Fruit fly (Drosophila melanogaster): ENCODE measurements around the gene CG10725.

Gene CG10725

dm6 chr3L:13450177-13450793 is 12.5 kb downstream of the CG10725 start, which contains the start of the genes JMJD7 and CG10738:
JMJD7 (minus strand) TSS chr3L:13450283.
CG10738 (plus strand) TSS chr3L:13450770.
- TF ChIP-seq tj (GFP tag; optimal IDR thresholded peaks at IDR 0.05): no peak
- no peak for TF ChIP-seq Mnt (GFP tag; optimal IDR thresholded peaks at IDR 0.05)
- no peak for TF ChIP-seq CG33017 (tag; optimal IDR thresholded peaks at IDR 0.05)
- TF ChIP-seq CG12768 (GFP tag; optimal IDR thresholded peaks at IDR 0.05): peak; percentile 71
- peak; percentile 26 for TF ChIP-seq Clk (GFP tag; optimal IDR thresholded peaks at IDR 0.05)
- TF ChIP-seq CG5204 (GFP tag; optimal IDR thresholded peaks at IDR 0.05): peak; percentile 20
- no peak for TF ChIP-seq toe (GFP tag; optimal IDR thresholded peaks at IDR 0.05)
- peak; percentile 62 for TF ChIP-seq CG14711 (tag; optimal IDR thresholded peaks at IDR 0.05)
- no peak for TF ChIP-seq Crg-1 (GFP tag; optimal IDR thresholded peaks at IDR 0.05)
- TF ChIP-seq CG7045 (GFP tag; optimal IDR thresholded peaks at IDR 0.05): peak; percentile 76
- TF ChIP-seq kay (GFP tag; ENCODE audit: borderline replicate concordance): no peak
- TF ChIP-seq cnc (optimal IDR thresholded peaks at IDR 0.05): no peak
- TF ChIP-seq CG1620 (GFP tag; optimal IDR thresholded peaks at IDR 0.05): no peak
- TF ChIP-seq cic (GFP tag; optimal IDR thresholded peaks at IDR 0.05): no peak
- TF ChIP-seq pad (GFP tag; optimal IDR thresholded peaks at IDR 0.05): peak; percentile 8
- TF ChIP-seq Hr96 (GFP tag; optimal IDR thresholded peaks at IDR 0.05): no peak
- no peak for TF ChIP-seq ovo (GFP tag; optimal IDR thresholded peaks at IDR 0.05)
- no peak for TF ChIP-seq CG11617 (GFP tag; optimal IDR thresholded peaks at IDR 0.05)
- peak; percentile 78 for TF ChIP-seq bab1 (GFP tag; optimal IDR thresholded peaks at IDR 0.05)
- TF ChIP-seq CG7101 (tag; optimal IDR thresholded peaks at IDR 0.05): peak; percentile 70

- no peak for TF ChIP-seq CG5204 (GFP tag; optimal IDR thresholded peaks at IDR 0.05)
- no peak for TF ChIP-seq Mnt (GFP tag; optimal IDR thresholded peaks at IDR 0.05)
- TF ChIP-seq CG7045 (GFP tag; optimal IDR thresholded peaks at IDR 0.05): no peak
- TF ChIP-seq CG7101 (tag; optimal IDR thresholded peaks at IDR 0.05): no peak
- no peak for TF ChIP-seq CG11617 (GFP tag; optimal IDR thresholded peaks at IDR 0.05)
- TF ChIP-seq bab1 (GFP tag; optimal IDR thresholded peaks at IDR 0.05): no peak
- TF ChIP-seq CG1620 (GFP tag; optimal IDR thresholded peaks at IDR 0.05): no peak
- TF ChIP-seq toe (GFP tag; optimal IDR thresholded peaks at IDR 0.05): no peak
- TF ChIP-seq Hr96 (GFP tag; optimal IDR thresholded peaks at IDR 0.05): no peak
- TF ChIP-seq pad (GFP tag; optimal IDR thresholded peaks at IDR 0.05): no peak
These were observed 13.8 kb downstream of the CG10725 start for dm6 chr3L:13451562-13451961.

dm6 chr3L:13452281-13452680 is 14.5 kb downstream of the CG10725 start:
- TF ChIP-seq ovo (GFP tag; optimal IDR thresholded peaks at IDR 0.05) (no peak), cic (GFP tag; optimal IDR thresholded peaks at IDR 0.05) (no peak), CG1620 (GFP tag; optimal IDR thresholded peaks at IDR 0.05) (no peak), pad (GFP tag; optimal IDR thresholded peaks at IDR 0.05) (no peak), Crg-1 (GFP tag; optimal IDR thresholded peaks at IDR 0.05) (no peak), tj (GFP tag; optimal IDR thresholded peaks at IDR 0.05) (no peak), CG33017 (tag; optimal IDR thresholded peaks at IDR 0.05) (no peak), kay (GFP tag; ENCODE audit: borderline replicate concordance) (no peak), Hr96 (GFP tag; optimal IDR thresholded peaks at IDR 0.05) (no peak), CG5204 (GFP tag; optimal IDR thresholded peaks at IDR 0.05) (no peak), CG7101 (tag; optimal IDR thresholded peaks at IDR 0.05) (no peak), toe (GFP tag; optimal IDR thresholded peaks at IDR 0.05) (no peak), CG14711 (tag; optimal IDR thresholded peaks at IDR 0.05) (no peak), bab1 (GFP tag; optimal IDR thresholded peaks at IDR 0.05) (no peak), Clk (GFP tag; optimal IDR thresholded peaks at IDR 0.05) (no peak), CG7045 (GFP tag; optimal IDR thresholded peaks at IDR 0.05) (no peak), Mnt (GFP tag; optimal IDR thresholded peaks at IDR 0.05) (no peak), cnc (optimal IDR thresholded peaks at IDR 0.05) (no peak), CG12768 (GFP tag; optimal IDR thresholded peaks at IDR 0.05) (no peak), CG11617 (GFP tag; optimal IDR thresholded peaks at IDR 0.05) (no peak)

- TF ChIP-seq CG7045 (GFP tag; optimal IDR thresholded peaks at IDR 0.05): peak; percentile 5
- TF ChIP-seq pad (GFP tag; optimal IDR thresholded peaks at IDR 0.05): no peak
- peak; percentile 0 for TF ChIP-seq CG33017 (tag; optimal IDR thresholded peaks at IDR 0.05)
These were observed 17.0 kb downstream of the CG10725 start for dm6 chr3L:13454755-13455154.

- TF ChIP-seq CG11617 (GFP tag; optimal IDR thresholded peaks at IDR 0.05): no peak
- peak; percentile 90 for TF ChIP-seq cic (GFP tag; optimal IDR thresholded peaks at IDR 0.05)
- TF ChIP-seq CG7101 (tag; optimal IDR thresholded peaks at IDR 0.05): no peak
These were observed 19.4 kb downstream of the CG10725 start, which contains the start of gene CG10116 for dm6 chr3L:13457133-13457532. CG10116 (minus strand) TSS chr3L:13457238.

- no peak for TF ChIP-seq kay (GFP tag; ENCODE audit: borderline replicate concordance)
- TF ChIP-seq CG12768 (GFP tag; optimal IDR thresholded peaks at IDR 0.05): no peak
- TF ChIP-seq Crg-1 (GFP tag; optimal IDR thresholded peaks at IDR 0.05): no peak
- no peak for TF ChIP-seq Hr96 (GFP tag; optimal IDR thresholded peaks at IDR 0.05)
- no peak for TF ChIP-seq cnc (optimal IDR thresholded peaks at IDR 0.05)
- TF ChIP-seq cic (GFP tag; optimal IDR thresholded peaks at IDR 0.05): no peak
- no peak for TF ChIP-seq CG11617 (GFP tag; optimal IDR thresholded peaks at IDR 0.05)
- no peak for TF ChIP-seq CG33017 (tag; optimal IDR thresholded peaks at IDR 0.05)
- no peak for TF ChIP-seq bab1 (GFP tag; optimal IDR thresholded peaks at IDR 0.05)
- TF ChIP-seq CG5204 (GFP tag; optimal IDR thresholded peaks at IDR 0.05): no peak
- TF ChIP-seq CG1620 (GFP tag; optimal IDR thresholded peaks at IDR 0.05): no peak
- no peak for TF ChIP-seq Clk (GFP tag; optimal IDR thresholded peaks at IDR 0.05)
- no peak for TF ChIP-seq CG14711 (tag; optimal IDR thresholded peaks at IDR 0.05)
- TF ChIP-seq CG7101 (tag; optimal IDR thresholded peaks at IDR 0.05): no peak
- no peak for TF ChIP-seq pad (GFP tag; optimal IDR thresholded peaks at IDR 0.05)
- no peak for TF ChIP-seq toe (GFP tag; optimal IDR thresholded peaks at IDR 0.05)
- no peak for TF ChIP-seq CG7045 (GFP tag; optimal IDR thresholded peaks at IDR 0.05)
- TF ChIP-seq tj (GFP tag; optimal IDR thresholded peaks at IDR 0.05): no peak
- no peak for TF ChIP-seq Mnt (GFP tag; optimal IDR thresholded peaks at IDR 0.05)
These were observed 36.9 kb downstream of the CG10725 start, which contains the start of gene CG10089 for dm6 chr3L:13474607-13475006. CG10089 (minus strand) TSS chr3L:13474787.

Measured in whole organism, adult.